Worm (Caenorhabditis elegans): ENCODE data around the gene srd-25.

DNA sequence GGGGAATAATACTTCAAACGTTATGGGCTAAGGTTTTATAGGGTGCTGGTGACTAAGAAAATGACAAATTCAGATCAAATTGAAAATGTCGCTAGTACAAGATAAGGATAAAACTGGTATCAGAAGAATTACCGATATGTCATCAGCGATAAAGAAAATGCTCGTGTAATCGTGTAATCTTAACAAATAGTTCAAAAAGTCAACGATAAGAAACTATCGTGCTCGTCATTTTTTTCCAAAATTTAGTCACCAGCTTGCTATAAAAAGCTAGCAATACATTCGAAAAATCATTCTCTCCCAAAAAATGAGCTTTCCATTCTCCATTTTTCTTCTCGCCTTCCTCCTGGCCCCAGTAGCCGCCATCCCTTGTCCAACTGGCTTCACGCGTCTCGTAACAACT lies 6.0 kb downstream of the srd-25 start, which contains the start of gene clec-45:
- no peak for TF ChIP-seq T22C8.4 (GFP tag; IDR thresholded peaks at IDR 0.05)
- no peak for TF ChIP-seq cog-1 (tag; optimal IDR thresholded peaks at IDR 0.05)
- no peak for TF ChIP-seq ztf-29 (GFP tag; IDR thresholded peaks at IDR 0.05)
- TF ChIP-seq med-1 (GFP tag; optimal IDR thresholded peaks at IDR 0.05; ENCODE audit: insufficient read depth), result no peak
- no peak for TF ChIP-seq flt-1 (GFP tag; IDR thresholded peaks at IDR 0.05)
- no peak for TF ChIP-seq ref-1 (GFP tag; conservative IDR thresholded peaks at IDR 0.05)
- TF ChIP-seq klf-2 (GFP tag; conservative IDR thresholded peaks at IDR 0.05), result no peak
- TF ChIP-seq tab-1 (GFP tag; IDR thresholded peaks at IDR 0.05), result no peak

All from whole organism, midembryonic.